Worm (Caenorhabditis elegans): ENCODE data around the gene vps-22.

Gene vps-22

DNA sequence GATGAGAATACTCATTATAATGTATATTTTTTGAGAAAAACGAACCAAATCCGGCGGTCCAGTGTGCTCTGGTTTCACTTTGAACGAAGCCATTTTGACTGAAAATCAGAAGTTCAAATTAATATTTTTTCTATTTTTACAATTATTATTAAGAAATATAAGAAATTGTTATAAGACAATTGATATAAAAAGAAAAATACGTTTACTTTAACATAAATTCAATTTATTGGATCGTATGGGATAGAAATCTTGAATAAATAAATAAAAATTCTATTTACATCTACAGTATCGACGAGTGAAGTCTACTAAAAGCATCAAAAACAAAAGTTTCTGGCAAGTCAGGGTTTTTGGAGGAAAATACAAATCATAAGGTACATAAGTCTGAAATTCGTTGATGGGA, 2.1 kb downstream of the vps-22 start, which contains the start of gene C27F2.4:
Gene C27F2.4, minus strand, starts transcription at position 101 of the 400 bp plus-strand sequence.
- TF ChIP-seq lin-32 (GFP tag; optimal IDR thresholded peaks at IDR 0.05) (no peak), nhr-2 (tag; optimal IDR thresholded peaks at IDR 0.05) (no peak), pha-4 (tag; optimal IDR thresholded peaks at IDR 0.05) (no peak), unc-62 (GFP tag; optimal IDR thresholded peaks at IDR 0.05) (no peak), ceh-43 (GFP tag; optimal IDR thresholded peaks at IDR 0.05) (no peak), ceh-83 (GFP tag; optimal IDR thresholded peaks at IDR 0.05) (no peak), cnd-1 (tag; optimal IDR thresholded peaks at IDR 0.05) (no peak), flh-1 (GFP tag; optimal IDR thresholded peaks at IDR 0.05) (no peak)

DNA sequence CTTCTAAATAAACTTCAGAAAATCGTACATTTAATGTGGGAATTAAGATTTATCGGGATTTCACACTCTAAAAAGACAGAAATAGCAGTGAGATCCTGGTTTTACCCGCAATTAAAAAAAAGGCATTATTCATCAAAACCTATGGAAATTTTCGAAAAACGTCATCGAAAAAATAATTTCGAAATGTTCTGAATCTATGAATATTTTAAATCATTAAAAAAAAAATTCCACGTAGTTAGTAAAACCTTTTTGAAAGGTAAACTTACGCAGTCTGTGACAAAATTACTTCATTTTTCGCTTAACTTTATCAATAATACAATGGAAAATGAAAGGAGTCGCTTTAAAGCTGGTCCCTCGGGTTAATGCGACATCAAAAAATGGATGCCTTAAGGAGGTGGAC, 5.7 kb downstream of the vps-22 start, which contains the start of gene C26E6.1:
Gene C26E6.1, plus strand, starts transcription at position 301 of the 400 bp plus-strand sequence.
- no peak for TF ChIP-seq sptf-1 (tag; optimal IDR thresholded peaks at IDR 0.05)

DNA sequence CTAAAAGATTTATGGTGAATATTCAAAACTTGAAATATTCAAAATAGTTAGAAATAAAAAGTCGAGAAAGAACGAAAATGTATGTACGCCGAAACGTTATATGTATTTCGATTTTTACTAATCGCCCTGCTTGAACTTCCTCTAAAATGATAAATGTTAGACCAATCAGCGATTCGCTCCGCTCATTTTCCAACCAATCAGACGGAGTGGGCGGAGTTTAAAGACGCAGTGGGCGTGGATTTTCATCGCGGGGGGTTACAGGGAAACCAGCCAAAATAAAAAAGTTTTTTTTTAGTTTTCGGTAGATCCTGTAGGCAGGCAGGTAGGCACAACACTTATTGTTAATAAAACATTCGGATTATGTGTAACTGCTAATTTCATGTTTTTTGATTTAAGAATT, 9.3 kb downstream of the vps-22 start:
- TF ChIP-seq unc-62 (GFP tag; optimal IDR thresholded peaks at IDR 0.05) (no peak), ceh-43 (GFP tag; optimal IDR thresholded peaks at IDR 0.05) (no peak)

DNA sequence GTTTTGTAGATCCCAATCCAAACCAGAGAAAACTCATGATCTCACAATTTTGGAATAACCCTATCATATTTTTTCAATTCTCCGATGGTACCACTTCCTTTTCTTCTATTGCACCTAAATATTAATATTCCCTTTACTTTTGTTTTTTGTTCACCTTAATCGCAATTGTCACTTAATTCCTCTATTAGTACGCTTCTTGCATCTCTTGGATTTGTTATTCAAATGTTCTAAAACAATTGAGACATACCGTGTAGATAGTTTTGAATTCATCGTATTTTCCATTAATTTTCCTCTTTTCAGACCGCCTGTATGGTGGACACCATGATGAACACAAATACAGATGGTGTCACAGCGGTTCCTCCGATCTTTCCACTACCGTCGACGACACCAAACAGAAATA, 10.5 kb downstream of the vps-22 start, which contains the start of gene flh-2:
Gene flh-2, plus strand, starts transcription at position 301 of the 400 bp plus-strand sequence.
- TF ChIP-seq M03D4.4 (tag; optimal IDR thresholded peaks at IDR 0.05), result no peak
- no peak for TF ChIP-seq cnd-1 (tag; optimal IDR thresholded peaks at IDR 0.05)
- TF ChIP-seq lsy-2 (tag; optimal IDR thresholded peaks at IDR 0.05), result no peak
- TF ChIP-seq zip-8 (tag; optimal IDR thresholded peaks at IDR 0.05), result no peak
- TF ChIP-seq ham-2 (GFP tag; optimal IDR thresholded peaks at IDR 0.05), result no peak
- no peak for TF ChIP-seq hlh-1 (tag; optimal IDR thresholded peaks at IDR 0.05)
- no peak for TF ChIP-seq mab-5 (tag; optimal IDR thresholded peaks at IDR 0.05)
- no peak for TF ChIP-seq sem-2 (GFP tag; optimal IDR thresholded peaks at IDR 0.05)
- no peak for TF ChIP-seq blmp-1 (tag; optimal IDR thresholded peaks at IDR 0.05)

DNA sequence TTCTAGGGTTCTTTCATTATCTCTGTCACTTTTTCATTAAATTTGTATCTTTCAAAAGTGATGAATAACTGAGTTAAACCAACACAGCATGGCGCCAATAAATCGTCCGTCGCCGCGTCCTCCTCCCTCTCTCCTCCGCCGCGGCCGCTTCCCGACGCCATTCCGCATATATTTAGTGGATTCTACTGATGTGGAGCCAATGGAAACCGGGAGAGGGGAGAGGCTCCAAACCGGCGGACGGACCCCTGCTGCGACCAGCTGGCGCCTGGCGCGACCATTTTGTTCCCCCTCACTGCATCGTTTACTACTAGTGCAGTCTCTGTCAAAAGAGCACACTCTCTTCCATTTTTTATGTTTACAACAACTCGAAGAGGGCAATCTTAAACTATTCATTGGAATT, 11.1 kb downstream of the vps-22 start:
- TF ChIP-seq lin-32 (GFP tag; optimal IDR thresholded peaks at IDR 0.05) (no peak), bed-3 (GFP tag; optimal IDR thresholded peaks at IDR 0.05) (no peak), ztf-11 (tag; optimal IDR thresholded peaks at IDR 0.05) (no peak), elt-3 (tag; optimal IDR thresholded peaks at IDR 0.05) (no peak), elt-1 (tag; optimal IDR thresholded peaks at IDR 0.05; ENCODE audit: borderline replicate concordance, insufficient read depth) (no peak), lsy-2 (tag; optimal IDR thresholded peaks at IDR 0.05) (no peak), hlh-1 (tag; optimal IDR thresholded peaks at IDR 0.05) (no peak), nhr-28 (tag; optimal IDR thresholded peaks at IDR 0.05) (no peak), unc-39 (tag; optimal IDR thresholded peaks at IDR 0.05) (no peak), tbx-8 (GFP tag; optimal IDR thresholded peaks at IDR 0.05) (no peak), drap-1 (GFP tag; optimal IDR thresholded peaks at IDR 0.05) (no peak), ces-1 (GFP tag; optimal IDR thresholded peaks at IDR 0.05) (no peak), unc-120 (tag; optimal IDR thresholded peaks at IDR 0.05; ENCODE audit: poor library complexity, severe bottlenecking) (no peak), mab-5 (tag; optimal IDR thresholded peaks at IDR 0.05) (no peak), sem-2 (GFP tag; optimal IDR thresholded peaks at IDR 0.05) (no peak), M03D4.4 (tag; optimal IDR thresholded peaks at IDR 0.05) (no peak), mls-2 (tag; optimal IDR thresholded peaks at IDR 0.05) (no peak), snpc-4 (tag; optimal IDR thresholded peaks at IDR 0.05) (no peak)

DNA sequence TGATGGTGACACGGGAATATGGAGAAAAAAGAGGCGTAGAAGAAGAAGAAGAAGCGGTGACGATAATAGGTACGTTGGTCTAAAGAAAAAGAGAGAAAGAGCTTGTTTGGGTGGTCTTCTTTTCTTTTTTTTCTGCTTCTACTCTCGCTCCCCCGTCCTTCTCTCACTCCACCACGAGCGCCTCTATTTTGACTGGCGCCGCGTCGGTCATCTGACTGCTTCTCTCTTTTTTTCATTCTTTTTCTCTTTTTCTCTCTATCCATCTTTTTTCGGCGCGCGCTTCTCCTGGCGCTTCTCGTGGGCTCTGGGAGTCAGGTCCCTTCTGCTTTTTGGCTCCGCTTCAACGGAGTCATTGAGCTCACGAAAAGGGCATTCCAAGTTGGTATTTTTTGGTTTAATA, 11.9 kb downstream of the vps-22 start:
- TF ChIP-seq unc-62 (GFP tag; optimal IDR thresholded peaks at IDR 0.05) (no peak), unc-39 (tag; optimal IDR thresholded peaks at IDR 0.05) (no peak), M03D4.4 (tag; optimal IDR thresholded peaks at IDR 0.05) (no peak), mls-2 (tag; optimal IDR thresholded peaks at IDR 0.05) (no peak), snpc-4 (tag; optimal IDR thresholded peaks at IDR 0.05) (no peak), ham-2 (GFP tag; optimal IDR thresholded peaks at IDR 0.05) (no peak), nhr-12 (tag; optimal IDR thresholded peaks at IDR 0.05) (no peak), tbx-8 (GFP tag; optimal IDR thresholded peaks at IDR 0.05) (no peak), nhr-28 (tag; optimal IDR thresholded peaks at IDR 0.05) (no peak), bed-3 (GFP tag; optimal IDR thresholded peaks at IDR 0.05) (no peak), ztf-11 (tag; optimal IDR thresholded peaks at IDR 0.05) (no peak), hlh-1 (tag; optimal IDR thresholded peaks at IDR 0.05) (no peak), ceh-43 (GFP tag; optimal IDR thresholded peaks at IDR 0.05) (no peak), zip-8 (tag; optimal IDR thresholded peaks at IDR 0.05) (no peak), lin-32 (GFP tag; optimal IDR thresholded peaks at IDR 0.05) (no peak), elt-1 (tag; optimal IDR thresholded peaks at IDR 0.05; ENCODE audit: borderline replicate concordance, insufficient read depth) (no peak), sptf-1 (tag; optimal IDR thresholded peaks at IDR 0.05) (no peak), cnd-1 (tag; optimal IDR thresholded peaks at IDR 0.05) (no peak)

Measured in whole organism, mixed stage, embryonic.